Worm (Caenorhabditis elegans) whole organism, L1 larva: ENCODE results near the gene sel-7.

Source experiments
- C04F5.9 ChIP-seq: sonication (generic microtip); optimal IDR thresholded peaks from 2 replicates; lab custom pipeline; 2016; ENCODE audit warnings: missing genetic modification characterization, missing compliant biosample characterization
- C16A3.4 ChIP-seq: fragments of 150-350 bp; optimal IDR thresholded peaks from 2 replicates; lab custom pipeline; 2014; ENCODE audit warnings: missing biosample characterization, missing genetic modification characterization
- C34B4.2 ChIP-seq: sonication (generic microtip); optimal IDR thresholded peaks from 2 replicates; lab custom pipeline; 2017; ENCODE audit warnings: mild to moderate bottlenecking, missing genetic modification characterization, missing compliant biosample characterization
- aha-1 ChIP-seq: fragments of 150-350 bp; optimal IDR thresholded peaks from 2 replicates; lab custom pipeline; 2014; ENCODE audit warnings: missing biosample characterization, missing genetic modification characterization
- ama-1 ChIP-seq: fragments of 150-350 bp; optimal IDR thresholded peaks from 2 replicates; lab custom pipeline; 2014
- blmp-1 ChIP-seq: fragments of 150-350 bp; optimal IDR thresholded peaks from 2 replicates; lab custom pipeline; 2014; ENCODE audit warnings: missing biosample characterization, missing genetic modification characterization
- ceh-82 ChIP-seq, 3 experiments: fragments of 150-350 bp in 1 of 3; sonication (generic microtip) in 2 of 3; optimal IDR thresholded peaks; 2 replicates each; lab custom pipeline; 2014 to 2017; ENCODE audit warnings: missing biosample characterization in 3 of 3, missing genetic modification characterization in 3 of 3
- ceh-88 ChIP-seq: fragments of 200-800 bp; sonication (Bioruptor generic); IDR thresholded peaks from 2 replicates; pipeline ENCODE4 v1.3.6; 2022; ENCODE audit warnings: missing genetic modification characterization, missing compliant biosample characterization
- ces-1 ChIP-seq: fragments of 150-350 bp; optimal IDR thresholded peaks from 2 replicates; lab custom pipeline; 2014; ENCODE audit warnings: missing biosample characterization, missing genetic modification reagents, missing genetic modification characterization
- dsc-1 ChIP-seq: sonication (generic microtip); optimal IDR thresholded peaks from 2 replicates; lab custom pipeline; 2016; ENCODE audit warnings: mild to moderate bottlenecking, missing genetic modification characterization, missing compliant biosample characterization
- egl-13 ChIP-seq: sonication (generic microtip); optimal IDR thresholded peaks from 2 replicates; lab custom pipeline; 2016; ENCODE audit warnings: missing genotype, missing genetic modification reagents, missing genetic modification characterization, missing compliant biosample characterization
- egl-27 ChIP-seq, 2 experiments: fragments of 150-350 bp in 1 of 2; sonication (generic microtip); optimal IDR thresholded peaks; 3 replicates each; lab custom pipeline; 2017 to 2018; ENCODE audit warnings: missing biosample characterization in 2 of 2, missing genetic modification characterization in 2 of 2, missing genetic modification reagents in 2 of 2
- elt-2 ChIP-seq: sonication (generic microtip); optimal IDR thresholded peaks from 2 replicates; lab custom pipeline; 2016; ENCODE audit warnings: missing genetic modification characterization, mild to moderate bottlenecking, inconsistent platforms, missing compliant biosample characterization, missing genetic modification reagents
- elt-3 ChIP-seq, 6 experiments: fragments of 150-350 bp in 1 of 6; sonication (generic microtip); optimal IDR thresholded peaks; 2 replicates each; lab custom pipeline; 2017 to 2018; ENCODE audit warnings: missing biosample characterization in 6 of 6, missing genetic modification characterization in 6 of 6, inconsistent platforms in 1 of 6
- ets-5 ChIP-seq: fragments of 200-800 bp; sonication (Bioruptor generic); IDR thresholded peaks from 2 replicates; pipeline ENCODE4 v1.3.6; 2022; ENCODE audit warnings: missing genetic modification characterization, missing compliant biosample characterization
- fkh-8 ChIP-seq: sonication (generic microtip); optimal IDR thresholded peaks from 2 replicates; lab custom pipeline; 2016; ENCODE audit warnings: mild to moderate bottlenecking, missing genetic modification characterization, missing compliant biosample characterization
- fos-1 ChIP-seq: fragments of 150-350 bp; optimal IDR thresholded peaks from 2 replicates; lab custom pipeline; 2014; ENCODE audit warnings: missing biosample characterization, missing genetic modification characterization
- grh-1 ChIP-seq: fragments of 200-800 bp; sonication (Bioruptor generic); IDR thresholded peaks from 2 replicates; pipeline ENCODE4 v1.3.6; 2022; ENCODE audit warnings: missing genetic modification reagents, missing genetic modification characterization, missing compliant biosample characterization
- hlh-4 ChIP-seq: sonication (generic microtip); optimal IDR thresholded peaks from 2 replicates; lab custom pipeline; 2016; ENCODE audit warnings: mild to moderate bottlenecking, missing genetic modification characterization, missing compliant biosample characterization
- irx-1 ChIP-seq: sonication (generic microtip); optimal IDR thresholded peaks from 2 replicates; lab custom pipeline; 2016; ENCODE audit warnings: missing genetic modification characterization, missing compliant biosample characterization
- isw-1 ChIP-seq: fragments of 200-800 bp; sonication (Bioruptor generic); IDR thresholded peaks from 2 replicates; pipeline ENCODE4 v1.3.6; 2022; ENCODE audit warnings: missing genetic modification characterization, missing compliant biosample characterization
- jun-1 ChIP-seq: fragments of 150-350 bp; optimal IDR thresholded peaks from 2 replicates; lab custom pipeline; 2014; ENCODE audit warnings: missing biosample characterization, missing genetic modification reagents, missing genetic modification characterization
- lin-14 ChIP-seq: fragments of 200-800 bp; sonication (Bioruptor generic); optimal IDR thresholded peaks from 2 replicates; lab custom pipeline; 2018; ENCODE audit warnings: mild to moderate bottlenecking, missing genetic modification characterization, moderate library complexity, missing compliant biosample characterization
- lin-35 ChIP-seq, 2 experiments: fragments of 150-350 bp; optimal IDR thresholded peaks; 2 replicates each; lab custom pipeline; 2014; ENCODE audit warnings: missing biosample characterization in 2 of 2, missing genetic modification characterization in 2 of 2, missing genetic modification reagents in 2 of 2
- lsy-2 ChIP-seq, 2 experiments: fragments of 150-350 bp; optimal IDR thresholded peaks; 2 replicates each; lab custom pipeline; 2014; ENCODE audit warnings: missing biosample characterization in 2 of 2, missing genetic modification characterization in 2 of 2
- mab-9 ChIP-seq: fragments of 200-800 bp; sonication (Bioruptor generic); IDR thresholded peaks from 2 replicates; pipeline ENCODE4 v1.3.6; 2022; ENCODE audit warnings: missing genetic modification reagents, missing genetic modification characterization, missing compliant biosample characterization
- mdl-1 ChIP-seq, 2 experiments: fragments of 150-350 bp; optimal IDR thresholded peaks; 2 replicates each; lab custom pipeline; 2014 to 2017; ENCODE audit warnings: missing biosample characterization in 2 of 2, missing genetic modification characterization in 2 of 2, inconsistent platforms in 1 of 2
- mef-2 ChIP-seq: fragments of 150-350 bp; optimal IDR thresholded peaks from 2 replicates; lab custom pipeline; 2014; ENCODE audit warnings: missing biosample characterization, missing genetic modification characterization
- nhr-19 ChIP-seq: fragments of 200-800 bp; sonication (Bioruptor generic); conservative IDR thresholded peaks from 2 replicates; pipeline ENCODE4 v1.3.6; 2022; ENCODE audit warnings: missing genetic modification characterization, missing compliant biosample characterization
- nhr-20 ChIP-seq: sonication (generic microtip); optimal IDR thresholded peaks from 2 replicates; lab custom pipeline; 2016; ENCODE audit warnings: mild to moderate bottlenecking, missing genetic modification characterization, missing compliant biosample characterization
- nhr-28 ChIP-seq: fragments of 150-350 bp; optimal IDR thresholded peaks from 2 replicates; lab custom pipeline; 2014; ENCODE audit warnings: missing biosample characterization, missing genetic modification characterization
- nhr-47 ChIP-seq: sonication (generic microtip); optimal IDR thresholded peaks from 2 replicates; lab custom pipeline; 2016; ENCODE audit warnings: mild to moderate bottlenecking, missing genetic modification characterization, moderate library complexity, missing compliant biosample characterization
- nhr-71 ChIP-seq: sonication (generic microtip); optimal IDR thresholded peaks from 2 replicates; lab custom pipeline; 2016; ENCODE audit warnings: mild to moderate bottlenecking, missing genetic modification characterization, moderate library complexity, missing compliant biosample characterization
- nhr-85 ChIP-seq: sonication (generic microtip); peaks from one replicate; lab custom pipeline; 2016; ENCODE audit warnings: missing genetic modification characterization, inconsistent platforms, missing compliant biosample characterization
- pag-3 ChIP-seq: sonication (generic microtip); optimal IDR thresholded peaks from 2 replicates; lab custom pipeline; 2017; ENCODE audit warnings: missing genetic modification characterization, mild to moderate bottlenecking, missing compliant biosample characterization, antibody characterized with exemption, borderline replicate concordance; ENCODE audit not compliant: insufficient read depth
- rnt-1 ChIP-seq: sonication (generic microtip); optimal IDR thresholded peaks from 2 replicates; lab custom pipeline; 2016; ENCODE audit warnings: mild to moderate bottlenecking, missing genetic modification characterization, moderate library complexity, missing compliant biosample characterization
- skn-1 ChIP-seq: fragments of 150-350 bp; optimal IDR thresholded peaks from 2 replicates; lab custom pipeline; 2014; ENCODE audit warnings: missing biosample characterization, missing genetic modification characterization
- snu-23 ChIP-seq: sonication (generic microtip); optimal IDR thresholded peaks from 2 replicates; lab custom pipeline; 2016; ENCODE audit warnings: missing genetic modification characterization, missing compliant biosample characterization
- sox-4 ChIP-seq: sonication (generic microtip); optimal IDR thresholded peaks from 2 replicates; lab custom pipeline; 2016; ENCODE audit warnings: missing genetic modification characterization, missing compliant biosample characterization
- swsn-7 ChIP-seq: sonication (generic microtip); optimal IDR thresholded peaks from 2 replicates; lab custom pipeline; 2016; ENCODE audit warnings: missing genetic modification characterization, missing compliant biosample characterization
- tbx-2 ChIP-seq: sonication (generic microtip); optimal IDR thresholded peaks from 2 replicates; lab custom pipeline; 2016; ENCODE audit warnings: missing genetic modification characterization, missing compliant biosample characterization
- unc-130 ChIP-seq: fragments of 150-350 bp; optimal IDR thresholded peaks from 2 replicates; lab custom pipeline; 2017; ENCODE audit warnings: missing biosample characterization, missing genetic modification characterization, inconsistent platforms
- unc-62 ChIP-seq: fragments of 150-350 bp; optimal IDR thresholded peaks from 2 replicates; lab custom pipeline; 2014; ENCODE audit warnings: missing biosample characterization, missing genetic modification reagents, missing genetic modification characterization
- unc-86 ChIP-seq: sonication (generic microtip); optimal IDR thresholded peaks from 2 replicates; lab custom pipeline; 2016; ENCODE audit warnings: missing genetic modification characterization, missing compliant biosample characterization
- unc-98 ChIP-seq: fragments of 200-800 bp; sonication (Bioruptor generic); IDR thresholded peaks from 2 replicates; pipeline ENCODE4 v1.3.6; 2022; ENCODE audit warnings: missing genetic modification characterization, missing compliant biosample characterization
- zag-1 ChIP-seq: fragments of 150-350 bp; optimal IDR thresholded peaks from 2 replicates; lab custom pipeline; 2014; ENCODE audit warnings: missing biosample characterization, missing genetic modification characterization
- zip-4 ChIP-seq: fragments of 200-800 bp; sonication (Bioruptor generic); optimal IDR thresholded peaks from 2 replicates; lab custom pipeline; 2018; ENCODE audit warnings: mild to moderate bottlenecking, missing genetic modification characterization, moderate library complexity, missing compliant biosample characterization
- ztf-4 ChIP-seq: fragments of 150-350 bp; optimal IDR thresholded peaks from 2 replicates; lab custom pipeline; 2014; ENCODE audit warnings: missing biosample characterization, missing genetic modification characterization

The sel-7 gene

DNA sequence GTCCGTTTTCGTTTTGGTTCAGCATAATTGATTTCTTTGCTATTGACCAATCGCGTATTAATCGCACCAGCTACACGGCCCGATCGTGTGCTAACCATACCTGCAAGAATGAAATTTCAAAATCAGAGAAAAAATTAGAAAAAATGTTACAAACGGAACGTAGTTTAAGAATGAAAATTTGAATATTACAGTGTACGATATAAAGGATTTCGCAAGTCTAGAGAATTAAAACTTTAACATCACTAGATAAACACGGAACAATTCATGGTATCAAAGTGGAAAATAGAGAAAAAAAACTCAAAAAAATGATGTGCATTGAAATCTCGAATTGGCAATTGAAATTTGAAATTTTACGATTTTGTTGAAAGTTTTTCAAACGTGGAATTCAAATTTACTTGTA lies 43.7 kb downstream of the sel-7 start, which contains the start of gene madd-3:
Gene madd-3, minus strand, starts transcription at position 101 of the 400 bp plus-strand sequence.
- no peak for TF ChIP-seq skn-1
- TF ChIP-seq, all 84 proteins: peak for 0

DNA sequence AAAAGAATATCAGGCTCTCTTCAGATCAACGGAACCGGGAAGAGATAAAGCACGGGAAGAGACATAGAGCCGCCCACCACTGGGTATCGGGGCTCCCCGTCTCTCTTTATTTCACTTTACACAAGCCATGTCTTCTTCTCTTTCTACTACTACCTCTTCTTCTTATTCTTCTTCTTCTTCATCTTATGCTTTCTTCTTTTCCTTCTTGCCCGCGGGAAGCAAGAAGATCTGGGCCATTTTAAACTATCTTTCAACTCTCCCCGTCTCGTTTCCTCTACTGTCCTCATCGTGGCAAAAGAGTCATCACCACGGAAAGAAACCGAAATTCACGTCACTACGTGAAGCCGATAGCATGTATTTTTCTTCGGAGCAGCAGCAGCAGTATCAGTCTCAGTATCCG lies 47.6 kb downstream of the sel-7 start:
- TF ChIP-seq C16A3.4 (tag; lab: Kevin White, UChicago) (no peak), nhr-71 (tag; lab: Kevin White, UChicago) (peak; percentile 71), egl-13 (tag; lab: Kevin White, UChicago) (no peak), elt-2 (tag; lab: Kevin White, UChicago) (no peak), ama-1 (lab: Kevin White, UChicago) (no peak), C34B4.2 (no peak), fkh-8 (tag; lab: Kevin White, UChicago) (no peak), ztf-4 (no peak), swsn-7 (peak; percentile 1), lsy-2 (tag; optimal IDR thresholded peaks at IDR 0.05; lab: Kevin White, UChicago) (peak in 1 of 2 experiments; percentile 14), pag-3 (peak; percentile 55), isw-1 (GFP tag; lab: Robert Waterston, UW) (no peak), lin-35 (GFP tag; optimal IDR thresholded peaks at IDR 0.05; lab: Kevin White, UChicago) (no peak), nhr-20 (tag; lab: Kevin White, UChicago) (peak; percentile 24), dsc-1 (tag; lab: Kevin White, UChicago) (peak; percentile 39), rnt-1 (tag; lab: Kevin White, UChicago) (peak; percentile 36), egl-27 (tag; optimal IDR thresholded peaks at IDR 0.05; lab: Kevin White, UChicago) (no peak), snu-23 (GFP tag; lab: Kevin White, UChicago) (peak; percentile 43), lin-14 (peak; percentile 64), ceh-82 (tag; optimal IDR thresholded peaks at IDR 0.05; lab: Kevin White, UChicago) (no peak)

DNA sequence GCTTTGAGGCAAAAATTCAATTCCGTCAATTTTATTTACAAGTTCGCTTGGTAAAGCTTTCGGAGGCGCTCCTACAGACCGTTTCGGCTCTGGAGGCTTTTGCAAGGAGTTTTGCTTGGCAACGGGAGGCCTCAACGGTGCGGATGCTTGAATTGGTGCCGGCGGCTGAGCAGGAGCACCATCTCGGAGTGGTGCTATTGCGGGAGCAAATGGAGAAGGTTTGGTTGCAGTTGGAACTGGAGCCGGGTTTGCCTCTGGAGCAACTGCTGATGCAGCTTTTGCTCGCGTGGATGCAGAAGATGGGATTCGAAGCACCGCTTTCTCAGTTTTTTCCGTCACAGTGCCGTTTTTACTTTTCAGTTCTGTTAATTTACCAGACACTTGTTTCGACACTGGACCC lies 50.3 kb downstream of the sel-7 start:
- no peak for TF ChIP-seq ztf-4
- no peak for TF ChIP-seq nhr-85 (tag; lab: Kevin White, UChicago)
- no peak for TF ChIP-seq mab-9
- TF ChIP-seq ces-1 = no peak
- TF ChIP-seq ceh-88 (GFP tag; lab: Robert Waterston, UW) = no peak
- no peak for TF ChIP-seq nhr-19 (GFP tag; lab: Robert Waterston, UW)
- TF ChIP-seq hlh-4 (tag; lab: Kevin White, UChicago) = no peak
- no peak for TF ChIP-seq unc-130
- TF ChIP-seq fos-1 (tag; lab: Kevin White, UChicago) = no peak
- TF ChIP-seq irx-1 (tag; lab: Kevin White, UChicago) = no peak
- TF ChIP-seq mef-2 (tag; lab: Kevin White, UChicago) = no peak
- TF ChIP-seq unc-86 = no peak
- no peak for TF ChIP-seq elt-3 (tag; optimal IDR thresholded peaks at IDR 0.05; lab: Kevin White, UChicago)
- no peak for TF ChIP-seq dsc-1 (tag; lab: Kevin White, UChicago)
- TF ChIP-seq skn-1 = no peak

DNA sequence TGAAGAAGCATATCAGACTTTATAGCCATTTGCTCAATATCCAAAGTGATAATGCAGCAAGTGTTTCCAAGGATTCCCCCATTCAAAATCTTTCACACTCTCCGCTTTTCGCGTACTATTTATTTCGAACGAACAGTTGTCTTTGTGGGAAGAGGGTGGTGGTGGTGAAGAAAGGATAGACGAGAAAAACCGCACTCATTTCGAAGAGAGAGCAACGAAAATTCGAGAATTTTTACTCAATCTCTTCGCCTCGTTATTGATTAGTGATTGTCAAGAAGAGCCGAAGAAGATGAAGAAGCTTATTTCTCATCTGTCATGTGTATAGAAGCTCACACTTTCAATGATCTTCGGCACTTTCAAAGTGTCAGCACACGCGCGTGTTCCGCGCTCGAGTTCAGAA lies 52.4 kb downstream of the sel-7 start:
- TF ChIP-seq ama-1 (lab: Kevin White, UChicago) (no peak), unc-62 (GFP tag; lab: Kevin White, UChicago) (no peak), tbx-2 (peak; percentile 48), zag-1 (tag; lab: Kevin White, UChicago) (no peak), nhr-19 (GFP tag; lab: Robert Waterston, UW) (peak; percentile 65), nhr-28 (no peak), C04F5.9 (tag; lab: Kevin White, UChicago) (no peak), lin-14 (peak; percentile 89), egl-27 (tag; optimal IDR thresholded peaks at IDR 0.05; lab: Kevin White, UChicago) (no peak), nhr-47 (tag; lab: Kevin White, UChicago) (no peak), unc-98 (GFP tag; lab: Robert Waterston, UW) (no peak), unc-86 (no peak), elt-2 (tag; lab: Kevin White, UChicago) (no peak), zip-4 (GFP tag; lab: Kevin White, UChicago) (no peak), mdl-1 (tag; optimal IDR thresholded peaks at IDR 0.05; lab: Kevin White, UChicago) (peak in 1 of 2 experiments; percentile 32), jun-1 (tag; lab: Kevin White, UChicago) (no peak), sox-4 (tag; lab: Kevin White, UChicago) (no peak), ets-5 (no peak), nhr-85 (tag; lab: Kevin White, UChicago) (no peak), blmp-1 (tag; lab: Kevin White, UChicago) (no peak), lsy-2 (tag; optimal IDR thresholded peaks at IDR 0.05; lab: Kevin White, UChicago) (peak; percentile 34 to 36), swsn-7 (peak; percentile 22), isw-1 (GFP tag; lab: Robert Waterston, UW) (no peak), grh-1 (GFP tag; lab: Robert Waterston, UW) (no peak), aha-1 (tag; lab: Kevin White, UChicago) (no peak)
